Worm (Caenorhabditis elegans): ENCODE results near the gene srv-34.

DNA sequence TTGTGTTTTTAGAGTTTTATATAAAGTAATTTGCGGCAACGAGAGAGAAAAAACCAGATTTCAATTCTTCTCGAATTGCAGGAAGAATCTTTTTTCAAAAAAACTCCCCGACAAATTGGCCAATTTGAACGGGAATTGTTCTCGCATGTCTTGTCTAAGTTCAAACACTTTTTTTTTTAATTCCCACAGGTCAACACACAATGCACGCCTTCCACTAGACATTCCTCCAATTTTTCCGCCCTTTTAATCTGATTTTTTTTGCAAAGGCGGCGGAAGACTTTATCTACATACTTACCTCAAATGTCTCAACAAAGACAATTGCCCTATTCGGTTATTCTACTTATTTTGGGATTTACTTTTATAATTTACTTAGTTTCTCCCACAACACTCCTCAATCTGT is 33.1 kb upstream of the srv-34 start, which contains the start of gene F26D2.3:
- TF ChIP-seq him-1 (tag; optimal IDR thresholded peaks at IDR 0.05) (no peak), dao-5 (tag; optimal IDR thresholded peaks at IDR 0.05) (no peak)

All from whole organism, L4/young adult.